Fruit fly (Drosophila melanogaster) whole organism, adult: ENCODE data around the gene p38b.

Experiments used
- CG14711 ChIP-seq: fragments of 200-800 bp; sonication (Bioruptor generic); optimal IDR thresholded peaks from 2 replicates; lab custom pipeline; 2018; ENCODE audit warnings: missing biosample characterization, mild to moderate bottlenecking, missing genetic modification characterization, moderate library complexity
- CG1620 ChIP-seq: fragments of 200-800 bp; sonication (Bioruptor generic); optimal IDR thresholded peaks from 2 replicates; lab custom pipeline; 2016; ENCODE audit warnings: missing biosample characterization, missing genetic modification characterization
- CG33017 ChIP-seq: fragments of 200-800 bp; sonication (Bioruptor generic); optimal IDR thresholded peaks from 2 replicates; lab custom pipeline; 2018; ENCODE audit warnings: missing biosample characterization, mild to moderate bottlenecking, missing genetic modification characterization, moderate library complexity
- CG7045 ChIP-seq: fragments of 200-800 bp; sonication (Bioruptor generic); optimal IDR thresholded peaks from 2 replicates; lab custom pipeline; 2017; ENCODE audit warnings: missing biosample characterization, mild to moderate bottlenecking, missing genetic modification characterization
- Crg-1 ChIP-seq: fragments of 200-800 bp; sonication (Bioruptor generic); optimal IDR thresholded peaks from 2 replicates; lab custom pipeline; 2016; ENCODE audit warnings: missing biosample characterization, missing genetic modification characterization
- bab1 ChIP-seq: fragments of 200-800 bp; sonication (Bioruptor generic); optimal IDR thresholded peaks from 3 replicates; lab custom pipeline; 2019; ENCODE audit warnings: missing biosample characterization, mild to moderate bottlenecking, missing genetic modification characterization, moderate library complexity
- ovo ChIP-seq: fragments of 200-800 bp; sonication (Bioruptor generic); optimal IDR thresholded peaks from 2 replicates; lab custom pipeline; 2016; ENCODE audit warnings: missing biosample characterization, missing genetic modification characterization
- tj ChIP-seq: fragments of 200-800 bp; sonication (Bioruptor generic); optimal IDR thresholded peaks from 3 replicates; lab custom pipeline; 2017; ENCODE audit warnings: missing biosample characterization, mild to moderate bottlenecking, missing genetic modification characterization, moderate library complexity
- toe ChIP-seq: fragments of 200-800 bp; sonication (Bioruptor generic); optimal IDR thresholded peaks from 2 replicates; lab custom pipeline; 2016; ENCODE audit warnings: missing biosample characterization, missing genetic modification characterization

dm6 chr2L:13829540-13829939 is 49.1 kb downstream of the p38b start, which contains the start of the genes Arpc1 and Orc5:
- TF ChIP-seq ovo (no peak), CG1620 (GFP tag; lab: Kevin White, UChicago) (peak; percentile 30), CG33017 (tag; lab: Kevin White, UChicago) (no peak), bab1 (GFP tag; lab: Kevin White, UChicago) (peak; percentile 72), CG7045 (GFP tag; lab: Kevin White, UChicago) (no peak), CG14711 (tag; lab: Kevin White, UChicago) (peak; percentile 14), toe (no peak), tj (GFP tag; lab: Kevin White, UChicago) (no peak), Crg-1 (GFP tag; lab: Kevin White, UChicago) (peak; percentile 6)
